Worm (Caenorhabditis elegans) whole organism, L1 larva: ENCODE results near the gene ZK1320.9.
"Not testable (repeated sequence)": the region's sequence is repeated elsewhere in the genome, so short reads cannot be mapped to it uniquely, and the experiment has no call there.

Experiments used
- ceh-82 ChIP-seq, 3 experiments: fragments of 150-350 bp in 1 of 3; sonication (generic microtip) in 2 of 3; optimal IDR thresholded peaks; 2 replicates each; lab custom pipeline; 2014 to 2017; ENCODE audit warnings: missing biosample characterization in 3 of 3, missing genetic modification characterization in 3 of 3
- lsy-2 ChIP-seq, 2 experiments: fragments of 150-350 bp; optimal IDR thresholded peaks; 2 replicates each; lab custom pipeline; 2014; ENCODE audit warnings: missing biosample characterization in 2 of 2, missing genetic modification characterization in 2 of 2
- nhr-11 ChIP-seq: fragments of 150-350 bp; optimal IDR thresholded peaks from 2 replicates; lab custom pipeline; 2014; ENCODE audit warnings: missing biosample characterization, missing genetic modification characterization
- swsn-7 ChIP-seq: sonication (generic microtip); optimal IDR thresholded peaks from 2 replicates; lab custom pipeline; 2016; ENCODE audit warnings: missing genetic modification characterization, missing compliant biosample characterization
- unc-30 ChIP-seq: sonication (generic microtip); optimal IDR thresholded peaks from 2 replicates; lab custom pipeline; 2017; ENCODE audit warnings: missing biosample characterization, missing genetic modification characterization
- zag-1 ChIP-seq: fragments of 150-350 bp; optimal IDR thresholded peaks from 2 replicates; lab custom pipeline; 2014; ENCODE audit warnings: missing biosample characterization, missing genetic modification characterization
- ztf-4 ChIP-seq: fragments of 150-350 bp; optimal IDR thresholded peaks from 2 replicates; lab custom pipeline; 2014; ENCODE audit warnings: missing biosample characterization, missing genetic modification characterization

- not testable (repeated sequence) for TF ChIP-seq ceh-82 (tag; optimal IDR thresholded peaks at IDR 0.05; lab: Kevin White, UChicago); unc-30 (tag; lab: Kevin White, UChicago); zag-1; swsn-7 (tag; lab: Kevin White, UChicago); ztf-4 (tag; lab: Kevin White, UChicago); nhr-11 (tag; lab: Kevin White, UChicago)
- peak in 1 of 2 experiments; percentile 52 for TF ChIP-seq lsy-2 (tag; optimal IDR thresholded peaks at IDR 0.05; lab: Kevin White, UChicago)
These were observed 32.2 kb upstream of the ZK1320.9 start, which contains the start of gene Y53C12A.11 for ce11 chrII:9718631-9719252.
